Fruit fly (Drosophila melanogaster): ENCODE data around the gene CG13312.

Gene CG13312

DNA sequence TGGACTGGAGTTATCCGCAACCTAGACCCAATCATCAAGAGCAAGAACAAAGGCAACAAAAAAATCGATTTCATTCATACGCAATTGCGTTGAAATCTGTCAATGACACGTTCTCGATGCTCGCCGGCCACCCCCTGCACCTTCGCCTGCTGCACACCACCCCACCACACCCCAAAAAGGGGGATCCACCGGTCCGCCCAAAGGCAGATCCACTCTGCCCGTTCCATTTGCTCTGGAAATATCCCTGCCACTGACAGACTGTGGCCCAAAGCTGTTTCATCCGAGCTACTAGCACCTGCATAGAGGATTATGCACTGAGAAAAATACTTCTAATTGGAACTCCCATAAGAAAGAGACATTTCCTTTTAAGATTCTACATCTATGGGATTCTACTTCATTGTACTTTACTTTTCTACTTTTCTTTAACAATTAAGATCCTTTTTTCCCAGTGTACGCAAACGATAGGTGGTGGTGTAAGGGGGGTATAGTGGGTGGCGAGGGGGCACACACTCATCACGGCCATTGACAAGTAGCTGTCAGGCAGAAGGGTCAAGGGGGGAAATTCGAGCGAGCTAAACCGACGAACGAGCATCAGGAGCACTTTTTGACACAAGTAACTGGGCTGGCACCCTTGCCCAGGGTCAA lies 16.8 kb upstream of the CG13312 start (continued):
- TF ChIP-seq wor (GFP tag; IDR thresholded peaks at IDR 0.05) (0 out of 2 replicates have a peak, but pooled peaks have one; percentile 14), pho (GFP tag; optimal IDR thresholded peaks at IDR 0.05) (no peak), sima (GFP tag; optimal IDR thresholded peaks at IDR 0.05) (no peak), Atf6 (GFP tag; IDR thresholded peaks at IDR 0.05) (0 out of 2 replicates have a peak, but pooled peaks have one; percentile 29), lbe (GFP tag; optimal IDR thresholded peaks at IDR 0.05) (peak; percentile 23), her (GFP tag; optimal IDR thresholded peaks at IDR 0.05) (no peak), CG3847 (GFP tag; IDR thresholded peaks at IDR 0.05) (peak; percentile 35; the same call in 1 of the 2 replicates), CG17359 (tag; optimal IDR thresholded peaks at IDR 0.05) (peak; percentile 54), tin (GFP tag; optimal IDR thresholded peaks at IDR 0.05) (peak; percentile 46), repo (GFP tag; optimal IDR thresholded peaks at IDR 0.05) (no peak), CG30431 (GFP tag; optimal IDR thresholded peaks at IDR 0.05) (peak; percentile 29), CG2202 (tag; optimal IDR thresholded peaks at IDR 0.05) (peak; percentile 37), Rfx (GFP tag; IDR thresholded peaks at IDR 0.05) (peak; percentile 14; the same call in 1 of the 2 replicates), CG12769 (tag; optimal IDR thresholded peaks at IDR 0.05) (no peak), en (GFP tag; optimal IDR thresholded peaks at IDR 0.05) (no peak), emc (GFP tag; optimal IDR thresholded peaks at IDR 0.05) (no peak), Neu2 (GFP tag; optimal IDR thresholded peaks at IDR 0.05; ENCODE audit: borderline replicate concordance) (no peak), sisA (GFP tag; IDR thresholded peaks at IDR 0.05) (peak; percentile 75), CG42726 (GFP tag; IDR thresholded peaks at IDR 0.05; ENCODE audit: partially characterized antibody) (no peak), TFAM (GFP tag; optimal IDR thresholded peaks at IDR 0.05) (no peak), CG7271 (tag; optimal IDR thresholded peaks at IDR 0.05) (no peak), unc-4 (GFP tag; IDR thresholded peaks at IDR 0.05; ENCODE audit: partially characterized antibody) (no peak), CG18262 (tag; optimal IDR thresholded peaks at IDR 0.05) (peak; percentile 65), lmd (GFP tag; IDR thresholded peaks at IDR 0.05) (peak; percentile 26; the same call in 1 of the 2 replicates), Mrtf (GFP tag; IDR thresholded peaks at IDR 0.05) (peak; percentile 4; the same call in 1 of the 3 replicates), Ets65A (GFP tag) (peak; percentile 78), CoRest (tag; optimal IDR thresholded peaks at IDR 0.05) (peak; percentile 46), zfh1 (GFP tag; IDR thresholded peaks at IDR 0.05) (peak; percentile 65; the same call in 2 of the 3 replicates), Camta (GFP tag; optimal IDR thresholded peaks at IDR 0.05) (no peak), CG6654 (GFP tag; optimal IDR thresholded peaks at IDR 0.05) (no peak), ato (GFP tag; IDR thresholded peaks at IDR 0.05; ENCODE audit: partially characterized antibody) (no peak), dati (GFP tag; IDR thresholded peaks at IDR 0.05) (no peak), CG7987 (GFP tag; optimal IDR thresholded peaks at IDR 0.05) (no peak), hkb (optimal IDR thresholded peaks at IDR 0.05) (no peak), hkb (GFP tag; IDR thresholded peaks at IDR 0.05) (peak; percentile 32; the same call in 1 of the 2 replicates), Ravus (GFP tag; IDR thresholded peaks at IDR 0.05) (no peak), Bgb (GFP tag; IDR thresholded peaks at IDR 0.05; ENCODE audit: partially characterized antibody) (no peak), jing (GFP tag; optimal IDR thresholded peaks at IDR 0.05) (peak; percentile 11), shn (GFP tag; optimal IDR thresholded peaks at IDR 0.05) (peak; percentile 6), HmgZ (tag; optimal IDR thresholded peaks at IDR 0.05) (no peak), stwl (tag; optimal IDR thresholded peaks at IDR 0.05) (no peak), CG9727 (GFP tag; optimal IDR thresholded peaks at IDR 0.05) (peak; percentile 35), Eip74EF (GFP tag; optimal IDR thresholded peaks at IDR 0.05) (no peak), Ptx1 (GFP tag; IDR thresholded peaks at IDR 0.05) (peak; percentile 55; the same call in 1 of the 2 replicates), NfI (GFP tag; optimal IDR thresholded peaks at IDR 0.05) (peak; percentile 38), Sox102F (GFP tag; optimal IDR thresholded peaks at IDR 0.05) (peak; percentile 56), so (GFP tag; IDR thresholded peaks at IDR 0.05) (peak; percentile 23; the same call in 1 of the 3 replicates), zen2 (GFP tag; IDR thresholded peaks at IDR 0.05; ENCODE audit: partially characterized antibody) (no peak), pzg (GFP tag; optimal IDR thresholded peaks at IDR 0.05) (no peak)
